Worm (Caenorhabditis elegans): ENCODE results near the gene clc-23.

ce11 chrIII:982961-983360 is 37.8 kb upstream of the clc-23 start, which contains the start of gene tbc-10:
- TF ChIP-seq T22C8.4 (GFP tag; IDR thresholded peaks at IDR 0.05) (no peak), tab-1 (GFP tag; IDR thresholded peaks at IDR 0.05) (no peak), klf-2 (GFP tag; conservative IDR thresholded peaks at IDR 0.05) (no peak), flt-1 (GFP tag; IDR thresholded peaks at IDR 0.05) (no peak), ref-1 (GFP tag; conservative IDR thresholded peaks at IDR 0.05) (no peak), med-1 (GFP tag; optimal IDR thresholded peaks at IDR 0.05; ENCODE audit: insufficient read depth) (no peak), ztf-23 (GFP tag; IDR thresholded peaks at IDR 0.05) (no peak), cog-1 (tag; optimal IDR thresholded peaks at IDR 0.05) (no peak), ztf-29 (GFP tag; IDR thresholded peaks at IDR 0.05) (no peak)

Measured in whole organism, midembryonic.